Fruit fly (Drosophila melanogaster): ENCODE results near the gene CG14323.

Gene CG14323

DNA sequence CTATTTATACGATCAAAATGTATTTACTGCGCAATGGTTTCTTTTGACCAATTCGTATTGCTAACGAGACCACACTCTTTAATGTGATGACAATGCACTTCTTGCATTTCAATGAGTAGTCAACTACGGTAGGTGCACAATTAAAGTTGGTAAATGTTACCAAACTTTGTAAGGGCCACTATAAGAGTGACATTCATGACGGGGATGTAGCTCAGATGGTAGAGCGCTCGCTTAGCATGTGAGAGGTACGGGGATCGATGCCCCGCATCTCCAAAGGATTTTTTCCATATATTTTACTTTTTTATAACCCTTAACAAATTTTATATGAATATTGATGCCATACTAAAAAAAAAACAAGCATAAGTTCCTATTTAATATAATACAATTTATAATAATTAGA, 46.1 kb upstream of the CG14323 start (continued):
- TF ChIP-seq zen2 (GFP tag; IDR thresholded peaks at IDR 0.05; ENCODE audit: partially characterized antibody) (0 out of 3 replicates have a peak, but pooled peaks have one; percentile 8), CG7963 (GFP tag; IDR thresholded peaks at IDR 0.05; ENCODE audit: partially characterized antibody) (0 out of 3 replicates have a peak, but pooled peaks have one; percentile 40), CG2678 (tag; optimal IDR thresholded peaks at IDR 0.05) (no peak), CG2199 (GFP tag; IDR thresholded peaks at IDR 0.05) (peak; percentile 59; the same call in 1 of the 3 replicates), CG10321 (GFP tag; IDR thresholded peaks at IDR 0.05) (no peak), ems (GFP tag; optimal IDR thresholded peaks at IDR 0.05) (no peak), CG42726 (GFP tag; IDR thresholded peaks at IDR 0.05; ENCODE audit: partially characterized antibody) (peak; percentile 63; the same call in 1 of the 2 replicates), Ets97D (GFP tag; optimal IDR thresholded peaks at IDR 0.05) (no peak), Awh (GFP tag; IDR thresholded peaks at IDR 0.05) (no peak), Bgb (GFP tag; IDR thresholded peaks at IDR 0.05; ENCODE audit: partially characterized antibody) (peak; percentile 49; the same call in 1 of the 2 replicates), croc (GFP tag; conservative IDR thresholded peaks at IDR 0.05) (no peak)

DNA sequence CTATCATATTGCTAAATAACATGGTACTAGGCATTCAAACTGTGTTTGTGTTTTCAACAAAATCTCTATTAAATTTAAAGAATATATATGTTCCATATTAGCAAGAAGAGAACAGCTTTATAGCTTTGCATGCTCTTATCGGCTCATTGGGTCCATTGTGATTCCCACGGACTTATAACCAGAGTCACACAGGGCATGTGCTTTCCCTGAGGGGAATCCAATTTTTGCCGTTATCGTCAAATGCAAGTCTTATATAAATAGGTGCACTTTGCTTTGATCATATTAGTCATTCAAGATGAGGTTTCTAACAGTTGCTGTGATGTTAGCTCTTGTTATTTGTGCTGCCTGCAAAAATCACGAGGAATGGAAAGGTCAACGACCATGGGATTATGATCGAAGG, 45.4 kb upstream of the CG14323 start, which contains the start of gene CG45045:
CG45045 (plus strand) TSS at position 294 of the 400 bp plus-strand sequence.
- TF ChIP-seq Ets65A (GFP tag) (peak; percentile 70), trh (GFP tag; optimal IDR thresholded peaks at IDR 0.05) (no peak)

DNA sequence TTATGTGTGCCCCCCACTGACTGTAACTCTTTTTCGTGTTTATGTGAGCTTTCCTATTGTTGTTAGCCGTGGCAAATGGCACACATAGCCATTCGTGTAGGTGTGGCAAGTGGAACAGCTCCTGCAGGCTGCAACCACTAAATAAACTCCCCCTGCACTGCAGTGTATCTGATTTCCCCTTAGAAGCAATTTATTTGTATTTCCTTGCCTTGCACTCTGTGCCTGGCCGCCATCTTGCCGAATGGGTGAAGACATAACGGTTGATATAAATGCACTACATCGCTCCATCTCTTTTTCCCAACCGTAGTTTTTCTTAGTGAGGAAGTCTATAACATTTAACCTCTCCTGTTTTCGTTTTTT, 44.9 kb upstream of the CG14323 start:
- TF ChIP-seq dysf (GFP tag; IDR thresholded peaks at IDR 0.05) (no peak), Dip3 (GFP tag; optimal IDR thresholded peaks at IDR 0.05) (no peak), otp (GFP tag; IDR thresholded peaks at IDR 0.05) (no peak), tll (GFP tag; optimal IDR thresholded peaks at IDR 0.05) (no peak), ab (GFP tag; optimal IDR thresholded peaks at IDR 0.05) (no peak), Nf-YC (tag; optimal IDR thresholded peaks at IDR 0.05) (peak; percentile 8), Neu2 (GFP tag; optimal IDR thresholded peaks at IDR 0.05; ENCODE audit: borderline replicate concordance) (no peak), Spps (tag; optimal IDR thresholded peaks at IDR 0.05) (no peak), tio (GFP tag; optimal IDR thresholded peaks at IDR 0.05) (no peak), sd (tag; optimal IDR thresholded peaks at IDR 0.05) (no peak), gro (GFP tag; optimal IDR thresholded peaks at IDR 0.05) (no peak), CkIIα-i1 (GFP tag; IDR thresholded peaks at IDR 0.05) (no peak), Ets65A (GFP tag) (peak; percentile 78), phol (tag; optimal IDR thresholded peaks at IDR 0.05) (peak; percentile 54), CG17829 (tag; optimal IDR thresholded peaks at IDR 0.05) (no peak), HmgD (GFP tag; optimal IDR thresholded peaks at IDR 0.05) (no peak), CG12236 (GFP tag; optimal IDR thresholded peaks at IDR 0.05) (no peak)

DNA sequence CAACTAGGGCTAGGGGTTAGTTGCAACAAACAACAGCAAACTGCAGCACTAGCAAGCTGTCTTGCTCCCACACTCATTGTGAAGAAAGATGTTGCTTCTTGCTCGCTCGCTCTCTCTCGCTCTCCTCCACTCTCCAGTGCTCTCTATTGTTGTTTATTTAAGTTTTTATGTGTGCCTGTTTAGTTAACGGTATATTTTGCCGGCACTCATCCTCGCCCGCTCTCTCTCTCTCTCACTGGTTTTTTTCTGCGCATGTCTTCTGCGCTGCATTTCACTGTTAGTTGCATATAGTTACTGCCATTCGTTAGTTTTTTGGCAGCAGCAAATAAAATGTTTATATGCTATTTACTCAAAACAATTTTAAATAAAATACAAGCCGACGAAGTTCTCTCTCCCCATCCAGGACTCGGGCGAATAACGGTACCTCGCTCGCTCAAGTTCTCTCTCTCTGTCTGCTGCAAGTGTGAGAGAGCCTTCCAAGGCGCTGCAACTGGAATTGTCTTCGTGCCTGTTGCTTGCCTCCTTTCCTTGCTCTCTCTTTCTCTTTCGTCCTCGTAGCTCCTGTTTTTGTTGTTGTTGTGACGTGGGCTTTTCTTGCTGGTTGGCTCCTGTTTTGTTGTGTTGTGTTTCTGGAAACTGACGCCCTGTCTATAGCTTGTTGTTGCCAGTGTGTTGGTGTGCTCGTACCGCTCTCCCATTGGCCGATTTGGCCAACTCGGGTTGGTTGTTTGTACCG, 44.3 kb upstream of the CG14323 start:
- TF ChIP-seq CG13287 (GFP tag; IDR thresholded peaks at IDR 0.05; ENCODE audit: partially characterized antibody) (no peak), ttk (GFP tag; IDR thresholded peaks at IDR 0.05) (no peak), fd96Cb (tag; optimal IDR thresholded peaks at IDR 0.05) (no peak), CG2120 (GFP tag; optimal IDR thresholded peaks at IDR 0.05) (no peak), cg (GFP tag; optimal IDR thresholded peaks at IDR 0.05) (peak; percentile 41), fu2 (GFP tag; optimal IDR thresholded peaks at IDR 0.05) (no peak), Mes4 (GFP tag; optimal IDR thresholded peaks at IDR 0.05) (no peak), CG8924 (tag; optimal IDR thresholded peaks at IDR 0.05) (peak; percentile 19), CG12942 (GFP tag; optimal IDR thresholded peaks at IDR 0.05) (no peak), CG3065 (GFP tag; optimal IDR thresholded peaks at IDR 0.05) (no peak), CG11696 (GFP tag; IDR thresholded peaks at IDR 0.05) (no peak), CG17612 (GFP tag; IDR thresholded peaks at IDR 0.05) (no peak), ac (GFP tag; optimal IDR thresholded peaks at IDR 0.05) (no peak), CG14965 (GFP tag; optimal IDR thresholded peaks at IDR 0.05; ENCODE audit: borderline replicate concordance) (no peak), CG2202 (tag; optimal IDR thresholded peaks at IDR 0.05) (no peak), Lhr (GFP tag; optimal IDR thresholded peaks at IDR 0.05) (no peak), Dek (tag; optimal IDR thresholded peaks at IDR 0.05) (no peak), CG10321 (GFP tag; IDR thresholded peaks at IDR 0.05) (no peak)

All from whole organism, embryonic.